Worm (Caenorhabditis elegans) whole organism, L3 larva: ENCODE data around the gene sup-36.

Source experiments
- R02D3.7 ChIP-seq: fragments of 150-350 bp; optimal IDR thresholded peaks from 2 replicates; lab custom pipeline; 2014; ENCODE audit warnings: missing biosample characterization, missing genetic modification characterization
- ZK546.5 ChIP-seq: sonication (generic microtip); optimal IDR thresholded peaks from 2 replicates; lab custom pipeline; 2017; ENCODE audit warnings: missing biosample characterization, missing genetic modification characterization
- aly-2 ChIP-seq: fragments of 150-350 bp; optimal IDR thresholded peaks from 2 replicates; lab custom pipeline; 2014; ENCODE audit warnings: missing biosample characterization, missing genetic modification characterization
- ama-1 ChIP-seq: fragments of 150-350 bp; optimal IDR thresholded peaks from 2 replicates; lab custom pipeline; 2018
- ceh-16 ChIP-seq: sonication (generic microtip); optimal IDR thresholded peaks from 2 replicates; lab custom pipeline; 2017; ENCODE audit warnings: missing biosample characterization, missing genetic modification characterization
- ceh-28 ChIP-seq: fragments of 150-350 bp; optimal IDR thresholded peaks from 2 replicates; lab custom pipeline; 2014; ENCODE audit warnings: missing biosample characterization, missing genetic modification reagents, missing genetic modification characterization
- ceh-82 ChIP-seq: fragments of 150-350 bp; optimal IDR thresholded peaks from 2 replicates; lab custom pipeline; 2014; ENCODE audit warnings: missing biosample characterization, missing genetic modification characterization
- ceh-9 ChIP-seq: sonication (generic microtip); optimal IDR thresholded peaks from 2 replicates; lab custom pipeline; 2018; ENCODE audit warnings: missing biosample characterization, missing genetic modification characterization
- daf-12 ChIP-seq: fragments of 150-350 bp; optimal IDR thresholded peaks from 2 replicates; lab custom pipeline; 2014; ENCODE audit warnings: missing biosample characterization, missing genetic modification reagents, missing genetic modification characterization
- egl-27 ChIP-seq: sonication (generic microtip); optimal IDR thresholded peaks from 4 replicates; lab custom pipeline; 2017; ENCODE audit warnings: missing biosample characterization, missing genetic modification reagents, missing genetic modification characterization
- elt-1 ChIP-seq: fragments of 150-350 bp; optimal IDR thresholded peaks from 2 replicates; lab custom pipeline; 2014; ENCODE audit warnings: missing biosample characterization, missing genetic modification characterization
- elt-2 ChIP-seq: sonication (generic microtip); optimal IDR thresholded peaks from 2 replicates; lab custom pipeline; 2016; ENCODE audit warnings: missing genetic modification reagents, mild to moderate bottlenecking, missing genetic modification characterization, missing compliant biosample characterization
- eor-1 ChIP-seq, 2 experiments: fragments of 150-350 bp; optimal IDR thresholded peaks; 2 replicates each; lab custom pipeline; 2014 to 2018; ENCODE audit warnings: missing biosample characterization in 2 of 2, missing genetic modification characterization in 2 of 2
- fkh-10 ChIP-seq: sonication (generic microtip); optimal IDR thresholded peaks from 2 replicates; lab custom pipeline; 2017; ENCODE audit warnings: missing biosample characterization, missing genetic modification reagents, missing genetic modification characterization
- fkh-2 ChIP-seq: fragments of 150-350 bp; optimal IDR thresholded peaks from 2 replicates; lab custom pipeline; 2014; ENCODE audit warnings: missing biosample characterization, missing genetic modification reagents, missing genetic modification characterization
- fos-1 ChIP-seq: fragments of 150-350 bp; optimal IDR thresholded peaks from 2 replicates; lab custom pipeline; 2014; ENCODE audit warnings: missing biosample characterization, missing genetic modification characterization
- hmg-11 ChIP-seq: sonication (generic microtip); optimal IDR thresholded peaks from 2 replicates; lab custom pipeline; 2016; ENCODE audit warnings: missing genetic modification characterization, missing compliant biosample characterization
- jun-1 ChIP-seq: fragments of 150-350 bp; optimal IDR thresholded peaks from 2 replicates; lab custom pipeline; 2014; ENCODE audit warnings: missing biosample characterization, missing genetic modification reagents, missing genetic modification characterization
- lin-15B ChIP-seq: fragments of 150-350 bp; optimal IDR thresholded peaks from 2 replicates; lab custom pipeline; 2014; ENCODE audit warnings: missing biosample characterization, missing genetic modification characterization
- lin-39 ChIP-seq: fragments of 150-350 bp; optimal IDR thresholded peaks from 2 replicates; lab custom pipeline; 2018; ENCODE audit warnings: missing biosample characterization, missing genetic modification reagents, missing genetic modification characterization
- lsy-12 ChIP-seq: sonication (generic microtip); optimal IDR thresholded peaks from 2 replicates; lab custom pipeline; 2016; ENCODE audit warnings: mild to moderate bottlenecking, missing genetic modification characterization, missing compliant biosample characterization
- mdl-1 ChIP-seq: fragments of 150-350 bp; optimal IDR thresholded peaks from 2 replicates; lab custom pipeline; 2014; ENCODE audit warnings: missing biosample characterization, missing genetic modification characterization
- mml-1 ChIP-seq: fragments of 150-350 bp; sonication (generic microtip); optimal IDR thresholded peaks from 3 replicates; lab custom pipeline; 2014; ENCODE audit warnings: missing biosample characterization, missing genetic modification characterization
- nfya-1 ChIP-seq: sonication (generic microtip); optimal IDR thresholded peaks from 2 replicates; lab custom pipeline; 2017; ENCODE audit warnings: missing genetic modification characterization, mild to moderate bottlenecking, missing compliant biosample characterization, antibody characterized with exemption, moderate library complexity; ENCODE audit not compliant: insufficient read depth
- nhr-11 ChIP-seq: fragments of 150-350 bp; optimal IDR thresholded peaks from 2 replicates; lab custom pipeline; 2014; ENCODE audit warnings: missing biosample characterization, missing genetic modification characterization
- nhr-12 ChIP-seq: fragments of 150-350 bp; optimal IDR thresholded peaks from 2 replicates; lab custom pipeline; 2014; ENCODE audit warnings: missing biosample characterization, missing genetic modification characterization
- nhr-23 ChIP-seq: fragments of 150-350 bp; optimal IDR thresholded peaks from 2 replicates; lab custom pipeline; 2014; ENCODE audit warnings: missing biosample characterization, missing genetic modification reagents, missing genetic modification characterization
- nhr-237 ChIP-seq: fragments of 150-350 bp; optimal IDR thresholded peaks from 2 replicates; lab custom pipeline; 2014; ENCODE audit warnings: missing biosample characterization, missing genetic modification characterization
- nhr-25 ChIP-seq: sonication (generic microtip); optimal IDR thresholded peaks from 2 replicates; lab custom pipeline; 2017; ENCODE audit warnings: missing biosample characterization, missing genetic modification characterization
- nhr-28 ChIP-seq: fragments of 150-350 bp; optimal IDR thresholded peaks from 2 replicates; lab custom pipeline; 2014; ENCODE audit warnings: missing biosample characterization, missing genetic modification characterization
- nhr-43 ChIP-seq: sonication (generic microtip); optimal IDR thresholded peaks from 2 replicates; lab custom pipeline; 2016; ENCODE audit warnings: mild to moderate bottlenecking, missing genetic modification characterization, missing compliant biosample characterization; ENCODE audit not compliant: poor library complexity, severe bottlenecking
- nhr-67 ChIP-seq: fragments of 150-350 bp; optimal IDR thresholded peaks from 2 replicates; lab custom pipeline; 2014; ENCODE audit warnings: missing biosample characterization, missing genetic modification characterization
- nhr-76 ChIP-seq: fragments of 150-350 bp; sonication (generic microtip); optimal IDR thresholded peaks from 5 replicates; lab custom pipeline; 2014; ENCODE audit warnings: missing biosample characterization, missing genetic modification characterization
- nhr-77 ChIP-seq: fragments of 150-350 bp; optimal IDR thresholded peaks from 2 replicates; lab custom pipeline; 2014; ENCODE audit warnings: missing biosample characterization, missing genetic modification characterization
- pha-4 ChIP-seq: fragments of 150-350 bp; optimal IDR thresholded peaks from 2 replicates; lab custom pipeline; 2014; ENCODE audit warnings: missing biosample characterization, missing genetic modification reagents, missing genetic modification characterization
- pqm-1 ChIP-seq: fragments of 150-350 bp; optimal IDR thresholded peaks from 2 replicates; lab custom pipeline; 2017; ENCODE audit warnings: missing biosample characterization, missing genetic modification characterization, inconsistent platforms
- sea-2 ChIP-seq: fragments of 150-350 bp; sonication (generic microtip); optimal IDR thresholded peaks from 4 replicates; lab custom pipeline; 2014; ENCODE audit warnings: missing biosample characterization, missing genetic modification reagents, missing genetic modification characterization
- skn-1 ChIP-seq: fragments of 150-350 bp; optimal IDR thresholded peaks from 2 replicates; lab custom pipeline; 2014; ENCODE audit warnings: missing biosample characterization, missing genetic modification characterization
- snpc-4 ChIP-seq: fragments of 150-350 bp; optimal IDR thresholded peaks from 2 replicates; lab custom pipeline; 2014; ENCODE audit warnings: missing biosample characterization, missing genetic modification characterization
- tbx-2 ChIP-seq: sonication (generic microtip); optimal IDR thresholded peaks from 2 replicates; lab custom pipeline; 2016; ENCODE audit warnings: mild to moderate bottlenecking, missing genetic modification characterization, missing compliant biosample characterization
- unc-39 ChIP-seq: sonication (generic microtip); optimal IDR thresholded peaks from 4 replicates; lab custom pipeline; 2017; ENCODE audit warnings: missing biosample characterization, missing genetic modification characterization
- unc-62 ChIP-seq: fragments of 150-350 bp; sonication (generic microtip); optimal IDR thresholded peaks from 4 replicates; lab custom pipeline; 2014; ENCODE audit warnings: missing biosample characterization, missing genetic modification reagents, missing genetic modification characterization
- zag-1 ChIP-seq: fragments of 150-350 bp; optimal IDR thresholded peaks from 2 replicates; lab custom pipeline; 2014; ENCODE audit warnings: missing biosample characterization, missing genetic modification characterization
- ztf-11 ChIP-seq: fragments of 150-350 bp; optimal IDR thresholded peaks from 2 replicates; lab custom pipeline; 2014; ENCODE audit warnings: missing biosample characterization, missing genetic modification characterization
- ztf-4 ChIP-seq: fragments of 150-350 bp; optimal IDR thresholded peaks from 2 replicates; lab custom pipeline; 2014; ENCODE audit warnings: missing biosample characterization, missing genetic modification characterization

Gene sup-36

ce11 chrIV:6618607-6619006 is 17.1 kb downstream of the sup-36 start:
- no peak for TF ChIP-seq nhr-76
- TF ChIP-seq ztf-11 (tag; lab: Kevin White, UChicago) = no peak
- no peak for TF ChIP-seq daf-12 (tag; lab: Kevin White, UChicago)
- TF ChIP-seq nhr-12 (tag; lab: Kevin White, UChicago) = no peak
- TF ChIP-seq elt-2 (tag; lab: Kevin White, UChicago) = peak; percentile 29
- TF ChIP-seq mdl-1 (tag; lab: Kevin White, UChicago) = no peak
- no peak for TF ChIP-seq nhr-43 (tag; lab: Kevin White, UChicago)
- TF ChIP-seq ama-1 = no peak
- TF ChIP-seq R02D3.7 = no peak
- TF ChIP-seq nhr-67 (tag; lab: Kevin White, UChicago) = no peak
- peak; percentile 8 for TF ChIP-seq nfya-1 (tag; lab: Kevin White, UChicago)
- no peak for TF ChIP-seq ZK546.5 (tag; lab: Kevin White, UChicago)
- TF ChIP-seq nhr-11 (tag; lab: Kevin White, UChicago) = no peak
- no peak for TF ChIP-seq fkh-10 (GFP tag; lab: Kevin White, UChicago)
- TF ChIP-seq pha-4 (tag; lab: Kevin White, UChicago) = peak; percentile 19
- no peak for TF ChIP-seq nhr-25 (tag; lab: Kevin White, UChicago)

ce11 chrIV:6621252-6621651 is 19.8 kb downstream of the sup-36 start, which contains the start of gene C01B10.3:
C01B10.3 (minus strand) TSS chrIV:6621352.
- TF ChIP-seq skn-1 (tag; lab: Kevin White, UChicago) = no peak
- no peak for TF ChIP-seq daf-12 (tag; lab: Kevin White, UChicago)
- no peak for TF ChIP-seq ceh-9 (tag; lab: Kevin White, UChicago)
- TF ChIP-seq ceh-28 (tag; lab: Kevin White, UChicago) = no peak
- no peak for TF ChIP-seq nhr-28 (tag; lab: Kevin White, UChicago)
- no peak for TF ChIP-seq nhr-11 (tag; lab: Kevin White, UChicago)
- no peak for TF ChIP-seq sea-2 (GFP tag; lab: Kevin White, UChicago)
- TF ChIP-seq eor-1 (tag; optimal IDR thresholded peaks at IDR 0.05; lab: Kevin White, UChicago) = no peak
- no peak for TF ChIP-seq tbx-2 (tag; lab: Kevin White, UChicago)
- no peak for TF ChIP-seq elt-1
- TF ChIP-seq nhr-237 (tag; lab: Kevin White, UChicago) = no peak
- TF ChIP-seq hmg-11 (tag; lab: Kevin White, UChicago) = no peak
- no peak for TF ChIP-seq nfya-1 (tag; lab: Kevin White, UChicago)
- no peak for TF ChIP-seq nhr-12 (tag; lab: Kevin White, UChicago)
- TF ChIP-seq ZK546.5 (tag; lab: Kevin White, UChicago) = no peak
- no peak for TF ChIP-seq nhr-23 (tag; lab: Kevin White, UChicago)
- TF ChIP-seq mdl-1 (tag; lab: Kevin White, UChicago) = no peak
- no peak for TF ChIP-seq lsy-12 (tag; lab: Kevin White, UChicago)
- no peak for TF ChIP-seq nhr-67 (tag; lab: Kevin White, UChicago)

ce11 chrIV:6622142-6622541 is 20.7 kb downstream of the sup-36 start:
- TF ChIP-seq ztf-11 (tag; lab: Kevin White, UChicago) (no peak), elt-1 (no peak), skn-1 (tag; lab: Kevin White, UChicago) (no peak), ceh-82 (tag; lab: Kevin White, UChicago) (no peak), egl-27 (no peak), R02D3.7 (no peak), unc-39 (tag; lab: Kevin White, UChicago) (no peak), lin-15B (no peak), nhr-43 (tag; lab: Kevin White, UChicago) (no peak), nhr-77 (tag; lab: Kevin White, UChicago) (no peak), zag-1 (tag; lab: Kevin White, UChicago) (no peak), aly-2 (no peak), lsy-12 (tag; lab: Kevin White, UChicago) (no peak), nhr-23 (tag; lab: Kevin White, UChicago) (peak; percentile 76), unc-62 (no peak), ceh-16 (tag; lab: Kevin White, UChicago) (no peak), pqm-1 (tag; lab: Kevin White, UChicago) (no peak), ceh-28 (tag; lab: Kevin White, UChicago) (peak; percentile 38), nhr-12 (tag; lab: Kevin White, UChicago) (no peak), elt-2 (tag; lab: Kevin White, UChicago) (no peak), mml-1 (tag; lab: Kevin White, UChicago) (no peak), eor-1 (tag; optimal IDR thresholded peaks at IDR 0.05; lab: Kevin White, UChicago) (no peak), fkh-10 (GFP tag; lab: Kevin White, UChicago) (no peak), nhr-76 (no peak), ztf-4 (no peak), nfya-1 (tag; lab: Kevin White, UChicago) (peak; percentile 20), tbx-2 (tag; lab: Kevin White, UChicago) (no peak), ZK546.5 (tag; lab: Kevin White, UChicago) (no peak), ama-1 (no peak), fos-1 (tag; lab: Kevin White, UChicago) (no peak), nhr-28 (tag; lab: Kevin White, UChicago) (no peak), nhr-67 (tag; lab: Kevin White, UChicago) (no peak), pha-4 (tag; lab: Kevin White, UChicago) (peak; percentile 36), sea-2 (GFP tag; lab: Kevin White, UChicago) (no peak), ceh-9 (tag; lab: Kevin White, UChicago) (no peak), nhr-237 (tag; lab: Kevin White, UChicago) (no peak), jun-1 (tag; lab: Kevin White, UChicago) (no peak), mdl-1 (tag; lab: Kevin White, UChicago) (no peak), lin-39 (tag; lab: Kevin White, UChicago) (no peak), snpc-4 (tag; lab: Kevin White, UChicago) (no peak), fkh-2 (tag; lab: Kevin White, UChicago) (no peak)
